Fruit fly (Drosophila melanogaster) whole organism, embryonic: ENCODE data around the gene Cypl.

Experiments
- Aef1 ChIP-seq: fragments of 200-800 bp; sonication (Bioruptor generic); IDR thresholded peaks from 3 replicates; pipeline ENCODE4 v1.3.6; 2022; ENCODE audit warnings: missing biosample characterization, missing genetic modification characterization
- Asciz ChIP-seq: fragments of 200-800 bp; sonication (Bioruptor generic); optimal IDR thresholded peaks from 2 replicates; lab custom pipeline; 2017; ENCODE audit warnings: missing biosample characterization, mild to moderate bottlenecking, missing genetic modification characterization, missing genetic modification reagents
- CG1024 ChIP-seq: fragments of 200-800 bp; sonication (Bioruptor generic); IDR thresholded peaks from 2 replicates; pipeline ENCODE4 v1.3.6; 2022; ENCODE audit warnings: missing biosample characterization, missing genetic modification characterization
- CG10267 ChIP-seq: fragments of 200-800 bp; sonication (Bioruptor generic); optimal IDR thresholded peaks from 2 replicates; lab custom pipeline; 2018; ENCODE audit warnings: missing biosample characterization, mild to moderate bottlenecking, missing genetic modification characterization, moderate library complexity
- CG1233 ChIP-seq: fragments of 200-800 bp; sonication (Bioruptor generic); optimal IDR thresholded peaks from 4 replicates; lab custom pipeline; 2018; ENCODE audit warnings: missing biosample characterization, mild to moderate bottlenecking, missing genetic modification characterization
- CG12391 ChIP-seq: fragments of 200-800 bp; sonication (Bioruptor generic); optimal IDR thresholded peaks from 3 replicates; lab custom pipeline; 2018; ENCODE audit warnings: missing biosample characterization, mild to moderate bottlenecking, missing genetic modification characterization, moderate library complexity
- CG12744 ChIP-seq: fragments of 200-800 bp; sonication (Bioruptor generic); optimal IDR thresholded peaks from 2 replicates; lab custom pipeline; 2016; ENCODE audit warnings: missing biosample characterization, missing genetic modification characterization
- CG14441 ChIP-seq: fragments of 200-800 bp; sonication (Bioruptor generic); IDR thresholded peaks from 2 replicates; pipeline ENCODE4 v1.3.6; 2022; ENCODE audit warnings: missing biosample characterization, missing genetic modification characterization
- CG16813 ChIP-seq: fragments of 200-800 bp; sonication (Bioruptor generic); IDR thresholded peaks from 3 replicates; pipeline ENCODE4 v1.3.6; 2022; ENCODE audit warnings: missing biosample characterization, missing genetic modification characterization; ENCODE audit not compliant: partially characterized antibody
- CG17359 ChIP-seq: fragments of 200-800 bp; sonication (Bioruptor generic); optimal IDR thresholded peaks from 3 replicates; lab custom pipeline; 2018; ENCODE audit warnings: missing biosample characterization, mild to moderate bottlenecking, missing genetic modification characterization, moderate library complexity
- CG17568 ChIP-seq: fragments of 200-800 bp; sonication (Bioruptor generic); optimal IDR thresholded peaks from 2 replicates; lab custom pipeline; 2018; ENCODE audit warnings: missing biosample characterization, mild to moderate bottlenecking, missing genetic modification characterization, moderate library complexity
- CG17802 ChIP-seq: fragments of 200-800 bp; sonication (Bioruptor generic); optimal IDR thresholded peaks from 2 replicates; lab custom pipeline; 2018; ENCODE audit warnings: missing biosample characterization, mild to moderate bottlenecking, missing genetic modification characterization, moderate library complexity
- CG2120 ChIP-seq: fragments of 200-800 bp; sonication (Bioruptor generic); optimal IDR thresholded peaks from 3 replicates; lab custom pipeline; 2016; ENCODE audit warnings: missing biosample characterization, missing genetic modification characterization
- CG2202 ChIP-seq: fragments of 200-800 bp; sonication (Bioruptor generic); optimal IDR thresholded peaks from 2 replicates; lab custom pipeline; 2018; ENCODE audit warnings: missing biosample characterization, mild to moderate bottlenecking, missing genetic modification characterization
- CG2678 ChIP-seq: fragments of 200-800 bp; sonication (Bioruptor generic); optimal IDR thresholded peaks from 3 replicates; lab custom pipeline; 2019; ENCODE audit warnings: missing biosample characterization, mild to moderate bottlenecking, missing genetic modification characterization, moderate library complexity
- CG32767 ChIP-seq: fragments of 200-800 bp; sonication (Bioruptor generic); IDR thresholded peaks from 2 replicates; pipeline ENCODE4 v1.3.6; 2022; ENCODE audit warnings: missing biosample characterization, missing genetic modification characterization
- CG34422 ChIP-seq: fragments of 200-800 bp; sonication (Bioruptor generic); IDR thresholded peaks from 3 replicates; pipeline ENCODE4 v1.3.6; 2022; ENCODE audit warnings: missing biosample characterization, missing genetic modification characterization
- CG3995 ChIP-seq: fragments of 200-800 bp; sonication (Bioruptor generic); optimal IDR thresholded peaks from 3 replicates; lab custom pipeline; 2016; ENCODE audit warnings: missing biosample characterization, missing genetic modification characterization
- CG4854 ChIP-seq: fragments of 200-800 bp; sonication (Bioruptor generic); optimal IDR thresholded peaks from 2 replicates; lab custom pipeline; 2016; ENCODE audit warnings: missing biosample characterization, missing genetic modification characterization, inconsistent platforms
- CG6175 ChIP-seq: fragments of 200-800 bp; sonication (Bioruptor generic); IDR thresholded peaks from 3 replicates; pipeline ENCODE4 v1.3.6; 2022; ENCODE audit warnings: missing biosample characterization, missing genetic modification characterization
- CG6254 ChIP-seq: fragments of 200-800 bp; sonication (Bioruptor generic); optimal IDR thresholded peaks from 3 replicates; lab custom pipeline; 2017; ENCODE audit warnings: mild to moderate bottlenecking, missing biosample characterization, missing genetic modification reagents, missing genetic modification characterization
- CG6813 ChIP-seq: fragments of 200-800 bp; sonication (Bioruptor generic); optimal IDR thresholded peaks from 2 replicates; lab custom pipeline; 2017; ENCODE audit warnings: missing biosample characterization, missing genetic modification characterization, mild to moderate bottlenecking, moderate library complexity, missing genetic modification reagents
- CG9817 ChIP-seq: fragments of 200-800 bp; sonication (Bioruptor generic); optimal IDR thresholded peaks from 2 replicates; lab custom pipeline; 2018; ENCODE audit warnings: missing biosample characterization, mild to moderate bottlenecking, missing genetic modification characterization, moderate library complexity
- CTCF ChIP-seq: fragments of 200-800 bp; sonication (Bioruptor generic); optimal IDR thresholded peaks from 2 replicates; lab custom pipeline; 2017; ENCODE audit warnings: missing biosample characterization, mild to moderate bottlenecking, missing genetic modification characterization, moderate library complexity
- Dbx ChIP-seq: fragments of 200-800 bp; sonication (Bioruptor generic); IDR thresholded peaks from 3 replicates; pipeline ENCODE4 v1.3.6; 2022; ENCODE audit warnings: missing biosample characterization, missing genetic modification characterization
- Dip3 ChIP-seq: fragments of 200-800 bp; sonication (Bioruptor generic); optimal IDR thresholded peaks from 3 replicates; lab custom pipeline; 2016; ENCODE audit warnings: missing biosample characterization, missing genetic modification characterization
- Gug ChIP-seq: fragments of 200-800 bp; sonication (Bioruptor generic); IDR thresholded peaks from 4 replicates; pipeline ENCODE4 v1.3.6; 2022; ENCODE audit warnings: missing biosample characterization, missing genetic modification characterization
- H15 ChIP-seq: fragments of 200-800 bp; sonication (Bioruptor generic); IDR thresholded peaks from 3 replicates; pipeline ENCODE4 v1.3.6; 2022; ENCODE audit warnings: missing biosample characterization, missing genetic modification characterization
- HHEX ChIP-seq: fragments of 200-800 bp; sonication (Bioruptor generic); optimal IDR thresholded peaks from 3 replicates; lab custom pipeline; 2017; ENCODE audit warnings: missing biosample characterization, mild to moderate bottlenecking, missing genetic modification characterization, missing genetic modification reagents
- MESR4 ChIP-seq: fragments of 200-800 bp; sonication (Bioruptor generic); optimal IDR thresholded peaks from 2 replicates; lab custom pipeline; 2018; ENCODE audit warnings: missing biosample characterization, mild to moderate bottlenecking, missing genetic modification characterization, moderate library complexity
- Med ChIP-seq: fragments of 200-800 bp; sonication (Bioruptor generic); peaks from one replicate; lab custom pipeline; 2016; ENCODE audit warnings: missing biosample characterization, missing genetic modification characterization, mild to moderate bottlenecking, inconsistent platforms, moderate library complexity
- NK7.1 ChIP-seq: fragments of 200-800 bp; sonication (Bioruptor generic); optimal IDR thresholded peaks from 3 replicates; lab custom pipeline; 2016; ENCODE audit warnings: missing biosample characterization, missing genetic modification characterization
- Sox100B ChIP-seq: fragments of 200-800 bp; sonication (Bioruptor generic); optimal IDR thresholded peaks from 3 replicates; lab custom pipeline; 2018; ENCODE audit warnings: missing biosample characterization, mild to moderate bottlenecking, missing genetic modification characterization
- Sry-δ ChIP-seq: fragments of 200-800 bp; sonication (Bioruptor generic); optimal IDR thresholded peaks from 2 replicates; lab custom pipeline; 2016; ENCODE audit warnings: missing biosample characterization, missing genetic modification characterization
- Usf ChIP-seq: fragments of 200-800 bp; sonication (Bioruptor generic); optimal IDR thresholded peaks from 2 replicates; lab custom pipeline; 2017; ENCODE audit warnings: missing genotype, missing biosample characterization, missing genetic modification characterization
- Xbp1 ChIP-seq: fragments of 200-800 bp; sonication (Bioruptor generic); optimal IDR thresholded peaks from 3 replicates; lab custom pipeline; 2016; ENCODE audit warnings: missing biosample characterization, mild to moderate bottlenecking, missing genetic modification characterization
- bigmax ChIP-seq: fragments of 200-800 bp; sonication (Bioruptor generic); optimal IDR thresholded peaks from 2 replicates; lab custom pipeline; 2018; ENCODE audit warnings: missing biosample characterization, mild to moderate bottlenecking, missing genetic modification characterization
- bsh ChIP-seq, 2 experiments: fragments of 200-800 bp; sonication (Bioruptor generic); optimal IDR thresholded peaks; 2 replicates each; lab custom pipeline; 2017 to 2018; ENCODE audit warnings: mild to moderate bottlenecking in 2 of 2, missing biosample characterization in 2 of 2, missing genetic modification characterization in 2 of 2, moderate library complexity in 1 of 2
- cg ChIP-seq: fragments of 200-800 bp; sonication (Bioruptor generic); optimal IDR thresholded peaks from 3 replicates; lab custom pipeline; 2019; ENCODE audit warnings: missing biosample characterization, mild to moderate bottlenecking, missing genetic modification characterization, moderate library complexity
- fd3F ChIP-seq: fragments of 200-800 bp; sonication (Bioruptor generic); optimal IDR thresholded peaks from 2 replicates; lab custom pipeline; 2018; ENCODE audit warnings: missing biosample characterization, mild to moderate bottlenecking, missing genetic modification characterization, moderate library complexity
- fu2 ChIP-seq: fragments of 200-800 bp; sonication (Bioruptor generic); optimal IDR thresholded peaks from 2 replicates; lab custom pipeline; 2016; ENCODE audit warnings: missing biosample characterization, missing genetic modification characterization
- gfzf ChIP-seq: fragments of 200-800 bp; sonication (Bioruptor generic); optimal IDR thresholded peaks from 2 replicates; lab custom pipeline; 2016; ENCODE audit warnings: missing biosample characterization, mild to moderate bottlenecking, missing genetic modification characterization, moderate library complexity
- insv ChIP-seq, 2 experiments: fragments of 200-800 bp; sonication (Bioruptor generic); optimal IDR thresholded peaks; 3 replicates each; lab custom pipeline; 2016 to 2018; ENCODE audit warnings: missing biosample characterization in 2 of 2, missing genetic modification characterization in 2 of 2
- lab ChIP-seq: fragments of 200-800 bp; sonication (Bioruptor generic); optimal IDR thresholded peaks from 3 replicates; lab custom pipeline; 2017; ENCODE audit warnings: missing biosample characterization, missing genetic modification characterization, mild to moderate bottlenecking, moderate library complexity, missing genetic modification reagents
- lbe ChIP-seq: fragments of 200-800 bp; sonication (Bioruptor generic); optimal IDR thresholded peaks from 2 replicates; lab custom pipeline; 2016; ENCODE audit warnings: missing biosample characterization, mild to moderate bottlenecking, missing genetic modification characterization
- nmo ChIP-seq: fragments of 200-800 bp; sonication (Bioruptor generic); optimal IDR thresholded peaks from 2 replicates; lab custom pipeline; 2018; ENCODE audit warnings: missing biosample characterization, mild to moderate bottlenecking, missing genetic modification characterization, moderate library complexity
- pan ChIP-seq, 4 experiments: fragments of >200 bp in 3 of 4; fragments of 200-800 bp in 1 of 4; sonication (Bioruptor generic) in 1 of 4; optimal IDR thresholded peaks in 3 of 4; IDR thresholded peaks in 1 of 4; 2 replicates each; pipeline versions ENCODE4 v1.3.6 to Lab custom; 2017 to 2022; ENCODE audit warnings: missing biosample characterization in 2 of 4, missing genetic modification characterization in 2 of 4, mixed read lengths in 1 of 4
- row ChIP-seq: fragments of 200-800 bp; sonication (Bioruptor generic); IDR thresholded peaks from 3 replicates; pipeline ENCODE4 v1.3.6; 2022; ENCODE audit warnings: missing biosample characterization, missing genetic modification characterization
- sqz ChIP-seq: fragments of 200-800 bp; sonication (Bioruptor generic); optimal IDR thresholded peaks from 3 replicates; lab custom pipeline; 2018; ENCODE audit warnings: missing biosample characterization, mild to moderate bottlenecking, missing genetic modification characterization
- usp ChIP-seq: fragments of >200 bp; optimal IDR thresholded peaks from 2 replicates; lab custom pipeline; 2017; ENCODE audit warnings: missing biosample characterization, missing genetic modification characterization

The Cypl gene

dm6 chr3L:557294-557693 lies 14.6 kb upstream of the Cypl start (continued):
- no peak for TF ChIP-seq lbe (GFP tag; lab: Kevin White, UChicago)
- no peak for TF ChIP-seq fu2
- peak; percentile 2 to 55 for TF ChIP-seq bsh (GFP tag; optimal IDR thresholded peaks at IDR 0.05; lab: Kevin White, UChicago)
- TF ChIP-seq CG6254 (GFP tag; lab: Kevin White, UChicago) = no peak
- TF ChIP-seq NK7.1 (GFP tag; lab: Kevin White, UChicago) = no peak
- no peak for TF ChIP-seq CG3995
- TF ChIP-seq Dip3 (GFP tag; lab: Kevin White, UChicago) = peak; percentile 38
- peak; percentile 71 for TF ChIP-seq CG14441
- no peak for TF ChIP-seq CG2202 (tag; lab: Kevin White, UChicago)
- no peak for TF ChIP-seq CG12744 (GFP tag; lab: Kevin White, UChicago)
- peak; percentile 68 for TF ChIP-seq CG2120
- TF ChIP-seq CG12391 (tag; lab: Kevin White, UChicago) = peak; percentile 23
- TF ChIP-seq CG17568 (GFP tag; lab: Kevin White, UChicago) = no peak
- no peak for TF ChIP-seq Sry-δ (GFP tag; lab: Kevin White, UChicago)
- TF ChIP-seq CG34422 = peak; percentile 64; the same call in 2 of the 3 replicates
- TF ChIP-seq cg (GFP tag; lab: Kevin White, UChicago) = no peak
- peak; percentile 26 for TF ChIP-seq CG17359 (tag; lab: Kevin White, UChicago)
- TF ChIP-seq CG6813 = no peak
- peak; percentile 85 for TF ChIP-seq lab (GFP tag; lab: Kevin White, UChicago)
- TF ChIP-seq pan (optimal IDR thresholded peaks at IDR 0.05; lab: Kevin White, UChicago) = no peak
- peak in 1 of 2 experiments; percentile 65 for TF ChIP-seq pan (GFP tag; optimal IDR thresholded peaks at IDR 0.05 in 1 of 2, IDR thresholded peaks at IDR 0.05 in 1 of 2)
- peak; percentile 47 for TF ChIP-seq CG2678 (tag; lab: Kevin White, UChicago)
- peak; percentile 56; the same call in 3 of the 4 replicates for TF ChIP-seq Gug (GFP tag; lab: Robert Waterston, UW)
- TF ChIP-seq CTCF (GFP tag; lab: Kevin White, UChicago) = no peak
- TF ChIP-seq nmo = peak; percentile 19
- no peak for TF ChIP-seq Asciz (GFP tag; lab: Kevin White, UChicago)
- TF ChIP-seq HHEX = peak; percentile 17
- TF ChIP-seq CG10267 (tag; lab: Kevin White, UChicago) = no peak
- TF ChIP-seq CG32767 (GFP tag; lab: Robert Waterston, UW) = no peak; the same call in 1 of the 2 replicates
- 0 out of 2 replicates have a peak, but pooled peaks have one; percentile 30 for TF ChIP-seq CG1024 (GFP tag; lab: Robert Waterston, UW)
- TF ChIP-seq CG16813 (GFP tag; lab: Robert Waterston, UW) = no peak
- no peak for TF ChIP-seq CG17802 (tag; lab: Kevin White, UChicago)
- peak; percentile 80 for TF ChIP-seq Dbx (GFP tag; lab: Robert Waterston, UW)
- no peak for TF ChIP-seq Sox100B (GFP tag; lab: Kevin White, UChicago)
- TF ChIP-seq gfzf (GFP tag; lab: Kevin White, UChicago) = no peak
- TF ChIP-seq sqz (GFP tag; lab: Kevin White, UChicago) = no peak
- peak; percentile 64 for TF ChIP-seq CG9817 (tag; lab: Kevin White, UChicago)
- no peak for TF ChIP-seq MESR4
- no peak for TF ChIP-seq Usf (GFP tag; lab: Kevin White, UChicago)
- TF ChIP-seq CG4854 (GFP tag; lab: Kevin White, UChicago) = no peak
- TF ChIP-seq CG6175 = peak; percentile 82
- no peak for TF ChIP-seq insv (GFP tag; optimal IDR thresholded peaks at IDR 0.05; lab: Kevin White, UChicago)
- peak; percentile 83 for TF ChIP-seq row
- TF ChIP-seq fd3F = peak; percentile 44
- no peak for TF ChIP-seq bigmax (GFP tag; lab: Kevin White, UChicago)
- TF ChIP-seq CG1233 (GFP tag; lab: Kevin White, UChicago) = no peak
- TF ChIP-seq Med (GFP tag; lab: Kevin White, UChicago) = peak; percentile 73
- 0 out of 3 replicates have a peak, but pooled peaks have one; percentile 48 for TF ChIP-seq H15
- 0 out of 3 replicates have a peak, but pooled peaks have one; percentile 28 for TF ChIP-seq Aef1 (GFP tag; lab: Robert Waterston, UW)
- TF ChIP-seq Xbp1 (GFP tag; lab: Kevin White, UChicago) = peak; percentile 17
- no peak for TF ChIP-seq usp (GFP tag; lab: Kevin White, UChicago)
